Fruit fly (Drosophila melanogaster) whole organism, adult: ENCODE measurements around the gene CG11658.

Experiments
- CG12768 ChIP-seq: fragments of 200-800 bp; sonication (Bioruptor generic); optimal IDR thresholded peaks from 2 replicates; lab custom pipeline; 2017; ENCODE audit warnings: missing biosample characterization, missing genetic modification characterization, mild to moderate bottlenecking, moderate library complexity, missing genetic modification reagents
- CG7045 ChIP-seq: fragments of 200-800 bp; sonication (Bioruptor generic); optimal IDR thresholded peaks from 2 replicates; lab custom pipeline; 2017; ENCODE audit warnings: missing biosample characterization, mild to moderate bottlenecking, missing genetic modification characterization
- CG7101 ChIP-seq: fragments of 200-800 bp; sonication (Bioruptor generic); optimal IDR thresholded peaks from 2 replicates; lab custom pipeline; 2018; ENCODE audit warnings: missing biosample characterization, mild to moderate bottlenecking, missing genetic modification characterization, moderate library complexity
- cic ChIP-seq: fragments of 200-800 bp; sonication (Bioruptor generic); optimal IDR thresholded peaks from 2 replicates; lab custom pipeline; 2017; ENCODE audit warnings: missing biosample characterization, mild to moderate bottlenecking, missing genetic modification characterization, moderate library complexity
- ovo ChIP-seq: fragments of 200-800 bp; sonication (Bioruptor generic); optimal IDR thresholded peaks from 2 replicates; lab custom pipeline; 2016; ENCODE audit warnings: missing biosample characterization, missing genetic modification characterization
- toe ChIP-seq: fragments of 200-800 bp; sonication (Bioruptor generic); optimal IDR thresholded peaks from 2 replicates; lab custom pipeline; 2016; ENCODE audit warnings: missing biosample characterization, missing genetic modification characterization

DNA sequence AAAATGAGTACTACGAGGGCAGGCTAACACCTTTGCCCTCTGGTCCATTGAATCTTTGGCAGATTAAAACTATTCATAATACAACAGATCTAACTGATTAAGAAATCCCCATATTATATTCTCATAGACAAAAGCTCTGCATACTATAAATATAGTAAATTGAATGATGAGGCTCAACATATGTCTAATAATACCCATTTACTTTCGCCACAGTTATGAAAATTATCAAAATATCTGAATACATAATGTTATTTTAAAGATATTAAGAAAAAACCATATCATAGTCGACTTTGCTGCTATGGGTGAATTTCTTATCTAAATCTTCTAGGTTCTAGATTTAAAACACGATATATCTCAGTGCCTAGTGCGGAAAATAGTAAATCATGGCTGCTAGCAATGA is 23.5 kb upstream of the CG11658 start, which contains the start of gene CG32087:
- TF ChIP-seq toe (GFP tag; lab: Kevin White, UChicago): no peak
- TF ChIP-seq cic (GFP tag; lab: Kevin White, UChicago): no peak
- no peak for TF ChIP-seq CG7101 (tag; lab: Kevin White, UChicago)
- no peak for TF ChIP-seq CG12768 (GFP tag; lab: Kevin White, UChicago)
- TF ChIP-seq CG7045: no peak
- no peak for TF ChIP-seq ovo (GFP tag; lab: Kevin White, UChicago)
